Fruit fly (Drosophila melanogaster) whole organism, wandering third instar larva: ENCODE measurements around the gene CG10587.

Experiments used
- Abd-B ChIP-seq: fragments of >200 bp; optimal IDR thresholded peaks from 2 replicates; lab custom pipeline; 2017; ENCODE audit warnings: missing biosample characterization, missing genetic modification characterization
- Dfd ChIP-seq: fragments of >200 bp; optimal IDR thresholded peaks from 2 replicates; lab custom pipeline; 2017; ENCODE audit warnings: missing biosample characterization, missing genetic modification characterization
- GATAd ChIP-seq: sonication (Bioruptor generic); optimal IDR thresholded peaks from 2 replicates; lab custom pipeline; 2016; ENCODE audit warnings: missing biosample characterization, missing genetic modification characterization
- HLH106 ChIP-seq: fragments of 200-800 bp; optimal IDR thresholded peaks from 3 replicates; lab custom pipeline; 2019; ENCODE audit warnings: missing biosample characterization, mild to moderate bottlenecking, missing genetic modification characterization, moderate library complexity
- Hnf4 ChIP-seq: fragments of 200-800 bp; sonication (Bioruptor generic); optimal IDR thresholded peaks from 2 replicates; lab custom pipeline; 2016; ENCODE audit warnings: missing biosample characterization, mild to moderate bottlenecking, missing genetic modification characterization
- Hr78 ChIP-seq: fragments of >200 bp; optimal IDR thresholded peaks from 2 replicates; lab custom pipeline; 2017; ENCODE audit warnings: missing biosample characterization, missing genetic modification characterization
- Hr83 ChIP-seq: fragments of 200-300 bp; sonication (Bioruptor generic); optimal IDR thresholded peaks from 2 replicates; lab custom pipeline; 2016; ENCODE audit warnings: missing biosample characterization, mild to moderate bottlenecking, missing genetic modification characterization, moderate library complexity; ENCODE audit not compliant: poor library complexity, severe bottlenecking
- OdsH ChIP-seq: fragments of 200-800 bp; sonication (Bioruptor generic); optimal IDR thresholded peaks from 2 replicates; lab custom pipeline; 2016; ENCODE audit warnings: missing biosample characterization, mild to moderate bottlenecking, missing genetic modification characterization
- br ChIP-seq: fragments of 200-800 bp; sonication (Bioruptor generic); optimal IDR thresholded peaks from 2 replicates; lab custom pipeline; 2016; ENCODE audit warnings: missing biosample characterization, missing genetic modification characterization
- brk ChIP-seq: fragments of 200-800 bp; sonication (Bioruptor generic); optimal IDR thresholded peaks from 2 replicates; lab custom pipeline; 2016; ENCODE audit warnings: missing biosample characterization, mild to moderate bottlenecking, missing genetic modification characterization
- dsf ChIP-seq: sonication (Bioruptor generic); optimal IDR thresholded peaks from 2 replicates; lab custom pipeline; 2016; ENCODE audit warnings: missing biosample characterization, missing genetic modification characterization, borderline replicate concordance
- h ChIP-seq: fragments of 200-800 bp; sonication (Bioruptor generic); optimal IDR thresholded peaks from 3 replicates; lab custom pipeline; 2016; ENCODE audit warnings: missing biosample characterization, mild to moderate bottlenecking, missing genetic modification characterization
- psq ChIP-seq: fragments of 200-800 bp; sonication (Bioruptor generic); optimal IDR thresholded peaks from 3 replicates; lab custom pipeline; 2017; ENCODE audit warnings: missing biosample characterization, mild to moderate bottlenecking, missing genetic modification characterization, moderate library complexity
- sage ChIP-seq: fragments of 200-800 bp; sonication (Bioruptor generic); optimal IDR thresholded peaks from 2 replicates; lab custom pipeline; 2016; ENCODE audit warnings: missing biosample characterization, mild to moderate bottlenecking, missing genetic modification characterization

- TF ChIP-seq Dfd (GFP tag; lab: Kevin White, UChicago) (no peak), psq (no peak), Hr78 (GFP tag; lab: Kevin White, UChicago) (no peak), HLH106 (no peak), GATAd (no peak), sage (GFP tag; lab: Kevin White, UChicago) (no peak), OdsH (no peak), br (no peak), h (GFP tag; lab: Kevin White, UChicago) (no peak), Hnf4 (GFP tag; lab: Kevin White, UChicago) (no peak), Hr83 (GFP tag; lab: Kevin White, UChicago) (no peak), dsf (GFP tag; lab: Kevin White, UChicago) (no peak), Abd-B (GFP tag; lab: Kevin White, UChicago) (no peak), brk (GFP tag; lab: Kevin White, UChicago) (no peak)
Observed at dm6 chr3L:20920495-20920894, 41.9 kb downstream of the CG10587 start.
